Worm (Caenorhabditis elegans) whole organism, L4 larva: ENCODE results near the gene spdl-1.

Source experiments
- Y5F2A.4 ChIP-seq: fragments of 200-800 bp; sonication (Bioruptor generic); optimal IDR thresholded peaks from 2 replicates; lab custom pipeline; 2018; ENCODE audit warnings: mild to moderate bottlenecking, missing genetic modification characterization, missing compliant biosample characterization
- ctbp-1 ChIP-seq: fragments of 200-800 bp; sonication (Bioruptor generic); IDR thresholded peaks from 2 replicates; pipeline ENCODE4 v1.3.6; 2022; ENCODE audit warnings: missing genetic modification reagents, missing genetic modification characterization, missing compliant biosample characterization
- dmd-6 ChIP-seq: fragments of 200-800 bp; sonication (Bioruptor generic); IDR thresholded peaks from 2 replicates; pipeline ENCODE4 v1.3.6; 2022; ENCODE audit warnings: missing genetic modification reagents, missing genetic modification characterization, missing compliant biosample characterization
- lin-39 ChIP-seq: fragments of 150-350 bp; optimal IDR thresholded peaks from 2 replicates; lab custom pipeline; 2014; ENCODE audit warnings: missing biosample characterization, missing genetic modification reagents, missing genetic modification characterization
- madf-5 ChIP-seq, 2 experiments: fragments of 200-800 bp; sonication (Bioruptor generic); IDR thresholded peaks; 2 replicates each; pipeline ENCODE4 v1.3.6; 2022; ENCODE audit warnings: missing compliant biosample characterization in 2 of 2, missing genetic modification characterization in 2 of 2
- mxl-3 ChIP-seq: fragments of 200-800 bp; sonication (Bioruptor generic); optimal IDR thresholded peaks from 2 replicates; lab custom pipeline; 2018; ENCODE audit warnings: mild to moderate bottlenecking, missing genetic modification characterization, missing compliant biosample characterization
- nhr-111 ChIP-seq: fragments of 200-800 bp; sonication (Bioruptor generic); optimal IDR thresholded peaks from 2 replicates; lab custom pipeline; 2018; ENCODE audit warnings: mild to moderate bottlenecking, missing genetic modification characterization, missing compliant biosample characterization
- nhr-6 ChIP-seq: fragments of 150-350 bp; optimal IDR thresholded peaks from 2 replicates; lab custom pipeline; 2014; ENCODE audit warnings: missing biosample characterization, missing genetic modification characterization
- pha-4 ChIP-seq, 2 experiments: fragments of 150-350 bp in 1 of 2; fragments of 200-800 bp in 1 of 2; sonication (Bioruptor generic) in 1 of 2; IDR thresholded peaks in 1 of 2; optimal IDR thresholded peaks in 1 of 2; 2 replicates each; pipeline versions ENCODE4 v1.3.6 to Lab custom; 2014 to 2022; ENCODE audit warnings: missing genetic modification characterization in 2 of 2, missing genetic modification reagents in 2 of 2, missing biosample characterization in 1 of 2, missing compliant biosample characterization in 1 of 2
- set-16 ChIP-seq: fragments of 200-800 bp; sonication (Bioruptor generic); IDR thresholded peaks from 2 replicates; pipeline ENCODE4 v1.3.6; 2022; ENCODE audit warnings: missing genetic modification reagents, missing genetic modification characterization, missing compliant biosample characterization
- zip-11 ChIP-seq: fragments of 200-800 bp; sonication (Bioruptor generic); IDR thresholded peaks from 2 replicates; pipeline ENCODE4 v1.3.6; 2022; ENCODE audit warnings: missing genetic modification characterization, missing compliant biosample characterization

- TF ChIP-seq mxl-3 (no peak), Y5F2A.4 (no peak), zip-11 (GFP tag; lab: Robert Waterston, UW) (no peak), ctbp-1 (GFP tag; lab: Robert Waterston, UW) (no peak), nhr-111 (GFP tag; lab: Kevin White, UChicago) (no peak), lin-39 (tag; lab: Kevin White, UChicago) (no peak), set-16 (GFP tag; lab: Robert Waterston, UW) (no peak), pha-4 (GFP tag; IDR thresholded peaks at IDR 0.05; lab: Robert Waterston, UW) (no peak), pha-4 (tag; optimal IDR thresholded peaks at IDR 0.05; lab: Kevin White, UChicago) (no peak), madf-5 (GFP tag; IDR thresholded peaks at IDR 0.05; lab: Robert Waterston, UW) (no peak), dmd-6 (no peak), nhr-6 (tag; lab: Kevin White, UChicago) (no peak)
Observed at ce11 chrII:7769254-7769653, 12.1 kb upstream of the spdl-1 start.
